Fruit fly (Drosophila melanogaster): ENCODE measurements around the gene CG6073.

Gene CG6073

dm6 chr3R:26228026-26228635 lies 39.5 kb upstream of the CG6073 start (continued):
- TF ChIP-seq so (GFP tag; IDR thresholded peaks at IDR 0.05) (peak; percentile 75; the same call in 2 of the 3 replicates), CHES-1-like (GFP tag; optimal IDR thresholded peaks at IDR 0.05) (peak; percentile 90), twi (tag; optimal IDR thresholded peaks at IDR 0.05) (peak; percentile 44), chif (GFP tag; optimal IDR thresholded peaks at IDR 0.05) (peak; percentile 79 to 90), sd (tag; optimal IDR thresholded peaks at IDR 0.05) (peak; percentile 57), Dip3 (GFP tag; optimal IDR thresholded peaks at IDR 0.05) (peak; percentile 86), Dfd (GFP tag; optimal IDR thresholded peaks at IDR 0.05) (no peak), Ets65A (GFP tag) (peak; percentile 95), org-1 (GFP tag; optimal IDR thresholded peaks at IDR 0.05) (peak; percentile 86), gcm (GFP tag; optimal IDR thresholded peaks at IDR 0.05) (peak; percentile 65), CG4820 (GFP tag; optimal IDR thresholded peaks at IDR 0.05) (peak; percentile 52), Awh (GFP tag; IDR thresholded peaks at IDR 0.05) (peak; percentile 96), CG13287 (GFP tag; IDR thresholded peaks at IDR 0.05; ENCODE audit: partially characterized antibody) (no peak), Fer2 (tag; optimal IDR thresholded peaks at IDR 0.05) (peak; percentile 85), fru (optimal IDR thresholded peaks at IDR 0.05) (no peak), YL-1 (GFP tag; optimal IDR thresholded peaks at IDR 0.05) (peak; percentile 78), Side (GFP tag; optimal IDR thresholded peaks at IDR 0.05) (peak; percentile 91), CG32767 (GFP tag; IDR thresholded peaks at IDR 0.05) (peak; percentile 69), jing (GFP tag; optimal IDR thresholded peaks at IDR 0.05) (peak; percentile 56), Hmx (GFP tag; optimal IDR thresholded peaks at IDR 0.05) (no peak), BEAF-32 (GFP tag; optimal IDR thresholded peaks at IDR 0.05) (no peak), D19B (GFP tag; optimal IDR thresholded peaks at IDR 0.05) (peak; percentile 61), CG17912 (GFP tag; optimal IDR thresholded peaks at IDR 0.05) (peak; percentile 87), Jarid2 (GFP tag; optimal IDR thresholded peaks at IDR 0.05) (peak; percentile 66), ftz-f1 (GFP tag; optimal IDR thresholded peaks at IDR 0.05) (peak; percentile 44), nau (GFP tag; optimal IDR thresholded peaks at IDR 0.05) (peak; percentile 91), CG14860 (GFP tag; IDR thresholded peaks at IDR 0.05; ENCODE audit: partially characterized antibody) (no peak), crol (GFP tag; IDR thresholded peaks at IDR 0.05) (0 out of 2 replicates have a peak, but pooled peaks have one; percentile 34), Hey (tag; optimal IDR thresholded peaks at IDR 0.05) (peak; percentile 85), tna (GFP tag; IDR thresholded peaks at IDR 0.05; ENCODE audit: partially characterized antibody) (no peak), CG13624 (GFP tag; optimal IDR thresholded peaks at IDR 0.05) (peak; percentile 49), CG30403 (GFP tag; optimal IDR thresholded peaks at IDR 0.05) (peak; percentile 47), Fer1 (GFP tag; optimal IDR thresholded peaks at IDR 0.05) (peak; percentile 86), CG17359 (tag; optimal IDR thresholded peaks at IDR 0.05) (peak; percentile 92), CG12236 (GFP tag; optimal IDR thresholded peaks at IDR 0.05) (peak; percentile 89), CG12659 (GFP tag; optimal IDR thresholded peaks at IDR 0.05) (peak; percentile 82), salm (tag; optimal IDR thresholded peaks at IDR 0.05) (peak; percentile 67), stwl (tag; optimal IDR thresholded peaks at IDR 0.05) (peak; percentile 11), wor (GFP tag; IDR thresholded peaks at IDR 0.05) (no peak), dimm (GFP tag; IDR thresholded peaks at IDR 0.05) (peak; percentile 68), CG31224 (GFP tag; IDR thresholded peaks at IDR 0.05) (peak; percentile 55), CG6791 (GFP tag; IDR thresholded peaks at IDR 0.05; ENCODE audit: partially characterized antibody) (no peak), psq (GFP tag; optimal IDR thresholded peaks at IDR 0.05) (peak; percentile 74), cwo (GFP tag; optimal IDR thresholded peaks at IDR 0.05) (peak; percentile 78), bsh (GFP tag; optimal IDR thresholded peaks at IDR 0.05) (peak in 1 of 2 experiments; percentile 89), Pdp1 (GFP tag; optimal IDR thresholded peaks at IDR 0.05) (peak; percentile 69 to 78), sob (GFP tag; IDR thresholded peaks at IDR 0.05) (peak; percentile 90), zen2 (GFP tag; IDR thresholded peaks at IDR 0.05; ENCODE audit: partially characterized antibody) (no peak), dmrt11E (tag; optimal IDR thresholded peaks at IDR 0.05) (peak; percentile 62)
